Worm (Caenorhabditis elegans) whole organism, L2 larva: ENCODE data around the gene num-1.
A peak's percentile ranks its signal among the peaks of the same experiment; 100 is the strongest.

Source experiments
- C34F6.9 ChIP-seq: fragments of 150-350 bp; optimal IDR thresholded peaks from 2 replicates; lab custom pipeline; 2014; ENCODE audit warnings: missing biosample characterization, missing genetic modification characterization
- F13H6.1 ChIP-seq: sonication (generic microtip); optimal IDR thresholded peaks from 2 replicates; lab custom pipeline; 2016; ENCODE audit warnings: missing genetic modification characterization, missing compliant biosample characterization
- R02D3.7 ChIP-seq: fragments of 150-350 bp; optimal IDR thresholded peaks from 2 replicates; lab custom pipeline; 2014; ENCODE audit warnings: missing biosample characterization, missing genetic modification characterization
- ZK546.5 ChIP-seq: sonication (generic microtip); optimal IDR thresholded peaks from 2 replicates; lab custom pipeline; 2017; ENCODE audit warnings: missing biosample characterization, missing genetic modification characterization
- alr-1 ChIP-seq: fragments of 150-350 bp; optimal IDR thresholded peaks from 2 replicates; lab custom pipeline; 2014; ENCODE audit warnings: missing biosample characterization, missing genetic modification characterization
- blmp-1 ChIP-seq: sonication (generic microtip); optimal IDR thresholded peaks from 2 replicates; lab custom pipeline; 2017; ENCODE audit warnings: missing genetic modification characterization, mild to moderate bottlenecking, missing compliant biosample characterization, antibody characterized with exemption, moderate library complexity; ENCODE audit not compliant: insufficient read depth
- ceh-16 ChIP-seq: fragments of 150-350 bp; optimal IDR thresholded peaks from 2 replicates; lab custom pipeline; 2014; ENCODE audit warnings: missing biosample characterization, missing genetic modification characterization
- ceh-82 ChIP-seq: fragments of 150-350 bp; optimal IDR thresholded peaks from 2 replicates; lab custom pipeline; 2014; ENCODE audit warnings: missing biosample characterization, missing genetic modification characterization
- crh-2 ChIP-seq: sonication (generic microtip); optimal IDR thresholded peaks from 2 replicates; lab custom pipeline; 2017; ENCODE audit warnings: missing biosample characterization, missing genetic modification characterization
- egl-27 ChIP-seq: sonication (generic microtip); optimal IDR thresholded peaks from 3 replicates; lab custom pipeline; 2017; ENCODE audit warnings: missing biosample characterization, missing genetic modification reagents, missing genetic modification characterization
- elt-3 ChIP-seq: sonication (generic microtip); optimal IDR thresholded peaks from 2 replicates; lab custom pipeline; 2017; ENCODE audit warnings: missing biosample characterization, missing genetic modification characterization
- gmeb-1 ChIP-seq: fragments of 150-350 bp; optimal IDR thresholded peaks from 2 replicates; lab custom pipeline; 2014; ENCODE audit warnings: missing biosample characterization, missing genetic modification characterization
- lin-11 ChIP-seq: fragments of 150-350 bp; sonication (generic microtip); optimal IDR thresholded peaks from 2 replicates; lab custom pipeline; 2014; ENCODE audit warnings: missing biosample characterization, missing genetic modification characterization, inconsistent platforms, mixed read lengths
- lsy-2 ChIP-seq, 2 experiments: fragments of 150-350 bp in 1 of 2; sonication (generic microtip) in 1 of 2; optimal IDR thresholded peaks; 2 replicates each; lab custom pipeline; 2014 to 2017; ENCODE audit warnings: missing biosample characterization in 2 of 2, missing genetic modification characterization in 2 of 2
- mab-5 ChIP-seq: fragments of 150-350 bp; optimal IDR thresholded peaks from 2 replicates; lab custom pipeline; 2014; ENCODE audit warnings: missing biosample characterization, missing genetic modification characterization
- mbf-1 ChIP-seq: sonication (generic microtip); optimal IDR thresholded peaks from 2 replicates; lab custom pipeline; 2017; ENCODE audit warnings: missing biosample characterization, missing genetic modification characterization
- mdl-1 ChIP-seq, 2 experiments: fragments of 150-350 bp in 1 of 2; sonication (generic microtip) in 1 of 2; optimal IDR thresholded peaks; 2 replicates each; lab custom pipeline; 2017; ENCODE audit warnings: missing biosample characterization in 2 of 2, missing genetic modification characterization in 2 of 2
- nhr-10 ChIP-seq: sonication (generic microtip); optimal IDR thresholded peaks from 2 replicates; lab custom pipeline; 2017; ENCODE audit warnings: missing biosample characterization, missing genetic modification characterization
- nhr-12 ChIP-seq: fragments of 150-350 bp; optimal IDR thresholded peaks from 2 replicates; lab custom pipeline; 2014; ENCODE audit warnings: missing biosample characterization, missing genetic modification characterization
- nhr-129 ChIP-seq: fragments of 150-350 bp; optimal IDR thresholded peaks from 2 replicates; lab custom pipeline; 2014; ENCODE audit warnings: missing biosample characterization, missing genetic modification characterization
- nhr-21 ChIP-seq: fragments of 150-350 bp; optimal IDR thresholded peaks from 2 replicates; lab custom pipeline; 2014; ENCODE audit warnings: missing biosample characterization, missing genetic modification characterization
- nhr-6 ChIP-seq: fragments of 150-350 bp; optimal IDR thresholded peaks from 2 replicates; lab custom pipeline; 2014; ENCODE audit warnings: missing biosample characterization, missing genetic modification characterization
- sem-4 ChIP-seq: fragments of 150-350 bp; optimal IDR thresholded peaks from 2 replicates; lab custom pipeline; 2014; ENCODE audit warnings: missing biosample characterization, missing genetic modification reagents, missing genetic modification characterization
- sma-3 ChIP-seq: sonication (generic microtip); optimal IDR thresholded peaks from 2 replicates; lab custom pipeline; 2016; ENCODE audit warnings: missing genetic modification reagents, missing genetic modification characterization, missing compliant biosample characterization
- snpc-4 ChIP-seq: fragments of 150-350 bp; optimal IDR thresholded peaks from 2 replicates; lab custom pipeline; 2014; ENCODE audit warnings: missing biosample characterization, missing genetic modification characterization
- unc-39 ChIP-seq: fragments of 150-350 bp; optimal IDR thresholded peaks from 2 replicates; lab custom pipeline; 2014; ENCODE audit warnings: missing biosample characterization, missing genetic modification characterization
- unc-55 ChIP-seq: fragments of 150-350 bp; sonication (generic microtip); optimal IDR thresholded peaks from 3 replicates; lab custom pipeline; 2014; ENCODE audit warnings: missing biosample characterization, missing genetic modification reagents, missing genetic modification characterization
- unc-62 ChIP-seq: fragments of 150-350 bp; optimal IDR thresholded peaks from 2 replicates; lab custom pipeline; 2014; ENCODE audit warnings: missing biosample characterization, missing genetic modification reagents, missing genetic modification characterization
- zag-1 ChIP-seq: fragments of 150-350 bp; optimal IDR thresholded peaks from 2 replicates; lab custom pipeline; 2014; ENCODE audit warnings: missing biosample characterization, missing genetic modification characterization
- ztf-1 ChIP-seq: fragments of 200-800 bp; sonication (Bioruptor generic); conservative IDR thresholded peaks from 2 replicates; pipeline ENCODE4 v1.3.6; 2022; ENCODE audit warnings: missing genetic modification characterization, missing compliant biosample characterization
- ztf-11 ChIP-seq: sonication (generic microtip); optimal IDR thresholded peaks from 2 replicates; lab custom pipeline; 2017; ENCODE audit warnings: missing biosample characterization, missing genetic modification characterization

The num-1 gene

ce11 chrV:20802906-20803305 lies 26.7 kb upstream of the num-1 start, which contains the start of gene Y44A6D.5:
Y44A6D.5 (minus strand) TSS chrV:20803006.
- TF ChIP-seq C34F6.9 (no peak), ceh-16 (tag; lab: Kevin White, UChicago) (no peak), elt-3 (no peak), R02D3.7 (no peak), lsy-2 (tag; optimal IDR thresholded peaks at IDR 0.05; lab: Kevin White, UChicago) (no peak), crh-2 (tag; lab: Kevin White, UChicago) (no peak), unc-62 (GFP tag; lab: Kevin White, UChicago) (no peak), unc-55 (no peak), ceh-82 (tag; lab: Kevin White, UChicago) (no peak), mbf-1 (tag; lab: Kevin White, UChicago) (no peak), alr-1 (tag; lab: Kevin White, UChicago) (no peak)

- TF ChIP-seq snpc-4 = peak; percentile 90
Observed at ce11 chrV:20803464-20803863, 26.1 kb upstream of the num-1 start.

ce11 chrV:20807038-20807437 lies 22.6 kb upstream of the num-1 start, which contains the start of gene Y44A6D.6:
Y44A6D.6 (plus strand) TSS chrV:20807338.
- TF ChIP-seq sem-4 (tag; lab: Kevin White, UChicago) (no peak), nhr-21 (tag; lab: Kevin White, UChicago) (no peak), mab-5 (tag; lab: Kevin White, UChicago) (no peak), nhr-129 (tag; lab: Kevin White, UChicago) (no peak), mdl-1 (tag; optimal IDR thresholded peaks at IDR 0.05; lab: Kevin White, UChicago) (no peak), zag-1 (tag; lab: Kevin White, UChicago) (no peak), ZK546.5 (tag; lab: Kevin White, UChicago) (no peak), blmp-1 (tag; lab: Kevin White, UChicago) (no peak), nhr-6 (tag; lab: Kevin White, UChicago) (no peak), F13H6.1 (tag; lab: Kevin White, UChicago) (no peak), lin-11 (tag; lab: Kevin White, UChicago) (no peak), nhr-10 (tag; lab: Kevin White, UChicago) (no peak), ztf-1 (GFP tag; lab: Robert Waterston, UW) (no peak)

ce11 chrV:20813646-20814045 lies 16.0 kb upstream of the num-1 start:
- TF ChIP-seq ztf-11 = no peak
- TF ChIP-seq gmeb-1 = no peak
- no peak for TF ChIP-seq lsy-2 (tag; optimal IDR thresholded peaks at IDR 0.05; lab: Kevin White, UChicago)
- no peak for TF ChIP-seq blmp-1 (tag; lab: Kevin White, UChicago)
- TF ChIP-seq, all 48 proteins: peak for 0

- TF ChIP-seq unc-55 (peak; percentile 39), ztf-11 (no peak)
- TF ChIP-seq, all 48 proteins: peak for 1
Observed at ce11 chrV:20814424-20814823, 15.2 kb upstream of the num-1 start, which contains the start of gene Y44A6D.7. Y44A6D.7 (plus strand) TSS chrV:20814724.

ce11 chrV:20815842-20816241 lies 13.8 kb upstream of the num-1 start, which contains the start of gene sshk-1:
sshk-1 (plus strand) TSS chrV:20816142.
- TF ChIP-seq ceh-16 (tag; lab: Kevin White, UChicago) (no peak), nhr-12 (tag; lab: Kevin White, UChicago) (no peak), ztf-1 (GFP tag; lab: Robert Waterston, UW) (no peak), nhr-129 (tag; lab: Kevin White, UChicago) (no peak), crh-2 (tag; lab: Kevin White, UChicago) (no peak), unc-55 (no peak), egl-27 (tag; lab: Kevin White, UChicago) (no peak), unc-62 (GFP tag; lab: Kevin White, UChicago) (no peak), unc-39 (tag; lab: Kevin White, UChicago) (no peak), sma-3 (GFP tag; lab: Kevin White, UChicago) (no peak), C34F6.9 (no peak), snpc-4 (no peak), nhr-6 (tag; lab: Kevin White, UChicago) (no peak), ZK546.5 (tag; lab: Kevin White, UChicago) (no peak), gmeb-1 (no peak)
- TF ChIP-seq, all 48 proteins: peak for 0
